Worm (Caenorhabditis elegans) whole organism, L4 larva: ENCODE data around the gene ZC239.22.
"Not testable (repeated sequence)": the region's sequence is repeated elsewhere in the genome, so short reads cannot be mapped to it uniquely, and the experiment has no call there.

ENCODE experiments used
- Y48G9A.11 ChIP-seq: fragments of 200-800 bp; sonication (Bioruptor generic); IDR thresholded peaks from 2 replicates; pipeline ENCODE4 v1.3.6; 2022; ENCODE audit warnings: missing genetic modification reagents, missing genetic modification characterization, missing compliant biosample characterization
- aha-1 ChIP-seq: fragments of 150-350 bp; peaks from one replicate; lab custom pipeline; 2014; ENCODE audit warnings: missing biosample characterization, missing genetic modification characterization
- ceh-82 ChIP-seq: sonication (generic microtip); optimal IDR thresholded peaks from 2 replicates; lab custom pipeline; 2017; ENCODE audit warnings: missing biosample characterization, missing genetic modification characterization
- jun-1 ChIP-seq: fragments of 150-350 bp; optimal IDR thresholded peaks from 2 replicates; lab custom pipeline; 2014; ENCODE audit warnings: missing biosample characterization, missing genetic modification reagents, missing genetic modification characterization
- nhr-102 ChIP-seq: sonication (generic microtip); optimal IDR thresholded peaks from 2 replicates; lab custom pipeline; 2016; ENCODE audit warnings: mild to moderate bottlenecking, missing genetic modification characterization, moderate library complexity, missing compliant biosample characterization
- nhr-11 ChIP-seq: fragments of 150-350 bp; optimal IDR thresholded peaks from 2 replicates; lab custom pipeline; 2014; ENCODE audit warnings: missing biosample characterization, missing genetic modification characterization
- nhr-237 ChIP-seq: sonication (generic microtip); optimal IDR thresholded peaks from 2 replicates; lab custom pipeline; 2017; ENCODE audit warnings: missing biosample characterization, missing genetic modification characterization
- nhr-28 ChIP-seq: fragments of 150-350 bp; optimal IDR thresholded peaks from 2 replicates; lab custom pipeline; 2014; ENCODE audit warnings: missing biosample characterization, missing genetic modification characterization
- pqm-1 ChIP-seq: sonication (generic microtip); optimal IDR thresholded peaks from 2 replicates; lab custom pipeline; 2017; ENCODE audit warnings: missing biosample characterization, missing genetic modification characterization
- saeg-2 ChIP-seq: fragments of 200-800 bp; sonication (Bioruptor generic); IDR thresholded peaks from 2 replicates; pipeline ENCODE4 v1.3.6; 2022; ENCODE audit warnings: missing genetic modification reagents, missing genetic modification characterization, missing compliant biosample characterization
- unc-39 ChIP-seq: sonication (generic microtip); optimal IDR thresholded peaks from 2 replicates; lab custom pipeline; 2017; ENCODE audit warnings: missing biosample characterization, missing genetic modification characterization
- unc-62 ChIP-seq, 3 experiments: fragments of 150-350 bp in 1 of 3; sonication (generic microtip); optimal IDR thresholded peaks in 2 of 3; peaks in 1 of 3; 1 replicate in 1 of 3; 2 replicates in 2 of 3; lab custom pipeline; 2014 to 2017; ENCODE audit warnings: missing biosample characterization in 3 of 3, missing genetic modification characterization in 3 of 3, missing genetic modification reagents in 3 of 3, missing genotype in 1 of 3
- ztf-11 ChIP-seq: fragments of 150-350 bp; optimal IDR thresholded peaks from 2 replicates; lab custom pipeline; 2014; ENCODE audit warnings: missing biosample characterization, missing genetic modification characterization

DNA sequence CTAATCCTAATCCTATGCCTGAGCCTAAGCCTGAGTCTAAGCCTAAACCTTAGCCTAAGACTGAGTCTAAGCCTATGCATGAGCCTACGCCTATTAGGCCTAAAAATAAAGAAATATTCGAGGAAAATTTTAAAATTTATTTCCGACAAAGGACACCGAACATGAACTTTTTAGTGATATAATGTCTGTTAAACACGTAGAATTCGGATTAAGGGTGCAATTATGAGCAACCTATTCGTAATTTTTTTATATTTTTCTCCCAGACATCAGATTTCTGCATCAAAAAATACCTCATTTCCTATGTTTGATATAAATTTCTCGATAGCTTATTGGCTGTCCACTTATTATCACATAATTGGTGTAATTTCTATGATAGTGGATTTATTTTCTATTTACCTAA, 31.6 kb downstream of the ZC239.22 start, which contains the start of gene Y27F2A.11:
- not testable (repeated sequence) for TF ChIP-seq jun-1 (tag; lab: Kevin White, UChicago); nhr-102 (tag; lab: Kevin White, UChicago); unc-39 (tag; lab: Kevin White, UChicago); unc-62 (GFP tag; optimal IDR thresholded peaks at IDR 0.05 in 1 of 2; lab: Kevin White, UChicago); unc-62 (tag; optimal IDR thresholded peaks at IDR 0.05; lab: Kevin White, UChicago); ztf-11 (tag; lab: Kevin White, UChicago); nhr-11 (tag; lab: Kevin White, UChicago); aha-1 (tag; lab: Kevin White, UChicago); nhr-28 (tag; lab: Kevin White, UChicago); saeg-2 (GFP tag; lab: Robert Waterston, UW); ceh-82 (tag; lab: Kevin White, UChicago); nhr-237; Y48G9A.11 (GFP tag; lab: Robert Waterston, UW); pqm-1
